Worm (Caenorhabditis elegans): ENCODE measurements around the gene F16G10.1.

F16G10.1 gene

DNA sequence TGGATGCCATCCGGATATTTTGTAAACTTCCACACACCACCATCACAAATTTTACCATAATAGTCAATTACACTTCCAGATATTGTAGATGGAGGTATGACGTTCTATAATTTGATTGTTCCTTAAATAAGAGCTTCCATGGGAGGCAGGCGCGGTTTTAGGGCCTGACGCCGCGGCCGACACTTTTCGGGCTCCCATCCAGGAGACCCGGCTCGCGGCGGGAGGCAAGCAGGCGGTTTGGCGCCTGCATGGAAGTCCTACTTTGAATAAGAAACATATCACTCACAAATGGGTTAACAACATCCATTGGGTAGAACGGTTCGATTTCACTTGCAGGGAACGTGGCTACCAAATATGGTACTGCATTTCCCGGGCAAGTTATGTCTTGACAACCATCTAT is 24.4 kb upstream of the F16G10.1 start:
- TF ChIP-seq pha-4 (tag; optimal IDR thresholded peaks at IDR 0.05), result no peak
- peak; percentile 55; the same call in 1 of the 2 replicates for TF ChIP-seq egrh-3 (GFP tag; IDR thresholded peaks at IDR 0.05)
- no peak for TF ChIP-seq Y53G8AR.9 (GFP tag; conservative IDR thresholded peaks at IDR 0.05)
- no peak for TF ChIP-seq hmg-20 (GFP tag; IDR thresholded peaks at IDR 0.05)
- no peak for TF ChIP-seq madf-10 (tag; optimal IDR thresholded peaks at IDR 0.05)
- TF ChIP-seq hlh-26 (GFP tag; conservative IDR thresholded peaks at IDR 0.05), result no peak
- TF ChIP-seq hlh-12 (tag; optimal IDR thresholded peaks at IDR 0.05), result no peak
- no peak for TF ChIP-seq nhr-179 (tag; optimal IDR thresholded peaks at IDR 0.05)

- TF ChIP-seq ceh-91 (GFP tag; IDR thresholded peaks at IDR 0.05) (no peak), ceh-79 (tag; optimal IDR thresholded peaks at IDR 0.05) (no peak), lin-26 (GFP tag; IDR thresholded peaks at IDR 0.05) (no peak), B0261.1 (tag; optimal IDR thresholded peaks at IDR 0.05) (no peak), hsf-1 (GFP tag; IDR thresholded peaks at IDR 0.05) (no peak), C06A6.2 (GFP tag; conservative IDR thresholded peaks at IDR 0.05) (no peak), attf-5 (GFP tag; optimal IDR thresholded peaks at IDR 0.05) (no peak), snpc-3.4 (tag; optimal IDR thresholded peaks at IDR 0.05) (no peak), snpc-1.3 (tag; optimal IDR thresholded peaks at IDR 0.05; ENCODE audit: insufficient read depth) (no peak), aptf-3 (GFP tag; IDR thresholded peaks at IDR 0.05) (no peak), unc-62 (GFP tag; optimal IDR thresholded peaks at IDR 0.05) (no peak), Y67H2A.10 (GFP tag; conservative IDR thresholded peaks at IDR 0.05) (no peak), sea-2 (GFP tag; IDR thresholded peaks at IDR 0.05) (no peak), madf-10 (tag; optimal IDR thresholded peaks at IDR 0.05) (no peak), mes-4 (tag; optimal IDR thresholded peaks at IDR 0.05) (no peak), efl-1 (GFP tag; optimal IDR thresholded peaks at IDR 0.05) (no peak), F57A8.1 (GFP tag; optimal IDR thresholded peaks at IDR 0.05) (no peak), Y53F4B.3 (GFP tag; IDR thresholded peaks at IDR 0.05) (no peak), atf-7 (tag; optimal IDR thresholded peaks at IDR 0.05) (no peak)
Measured at ce11 chrII:2380174-2380573, 23.9 kb upstream of the F16G10.1 start, which contains the start of gene F16G10.7. TSS of gene F16G10.7 (minus strand) at chrII:2380274.

DNA sequence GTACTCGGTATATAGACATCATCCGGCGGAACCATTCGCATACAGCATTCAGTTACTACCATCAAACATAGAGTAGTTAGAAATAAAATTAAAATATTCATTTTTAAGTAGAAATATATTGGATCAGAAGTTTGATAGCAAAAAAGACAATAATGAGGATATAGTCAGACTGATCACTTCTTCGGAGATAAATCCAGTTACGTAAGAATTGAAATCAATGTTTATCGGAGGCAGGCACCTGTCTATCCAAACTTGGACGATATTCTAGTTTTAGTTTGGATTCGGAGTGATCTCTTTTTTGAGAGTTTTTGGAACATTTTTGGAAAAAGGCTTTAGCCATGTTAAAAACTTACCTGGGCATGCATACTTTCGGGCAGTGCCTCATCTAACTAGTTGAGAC is 20.8 kb upstream of the F16G10.1 start, which contains the start of gene F16G10.8:
Gene F16G10.8 (minus strand): TSS at position 101 of the 400 bp plus-strand sequence.
- TF ChIP-seq lin-26 (GFP tag; IDR thresholded peaks at IDR 0.05), result no peak

ce11 chrII:2385495-2385894 is 18.6 kb upstream of the F16G10.1 start, which contains the start of gene F16G10.9:
TSS of gene F16G10.9 (minus strand) at chrII:2385595.
- TF ChIP-seq B0261.1 (tag; optimal IDR thresholded peaks at IDR 0.05) (no peak), B0336.3 (GFP tag; IDR thresholded peaks at IDR 0.05) (no peak), F22D6.2 (tag; optimal IDR thresholded peaks at IDR 0.05) (no peak), chd-7 (tag; optimal IDR thresholded peaks at IDR 0.05) (no peak), B0019.2 (GFP tag; conservative IDR thresholded peaks at IDR 0.05) (no peak), ztf-25 (GFP tag; IDR thresholded peaks at IDR 0.05) (no peak), rpc-1 (optimal IDR thresholded peaks at IDR 0.05) (no peak), rpc-1 (tag; optimal IDR thresholded peaks at IDR 0.05) (no peak), akir-1 (GFP tag; optimal IDR thresholded peaks at IDR 0.05) (no peak)

DNA sequence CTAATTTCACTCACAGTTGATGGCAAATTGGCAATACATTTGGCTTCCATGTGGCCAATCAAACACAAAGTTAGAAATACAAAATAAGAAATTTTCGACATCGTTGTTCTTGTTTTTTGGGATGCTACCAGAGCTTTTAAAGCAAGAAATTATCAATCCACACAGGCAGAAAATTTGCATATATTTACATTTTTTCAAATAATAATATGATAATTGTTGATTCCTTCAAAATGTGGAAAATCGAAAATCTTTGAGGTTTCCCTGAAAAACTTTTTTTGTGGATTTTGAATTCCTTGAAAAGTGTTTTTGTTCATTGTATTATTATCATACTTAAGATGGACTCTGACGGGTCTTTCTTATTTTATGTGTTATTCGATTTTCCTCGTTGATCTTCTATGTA is 13.2 kb upstream of the F16G10.1 start, which contains the start of gene F16G10.10:
Gene F16G10.10 (minus strand): TSS at position 101 of the 400 bp plus-strand sequence.
- TF ChIP-seq mes-4 (tag; optimal IDR thresholded peaks at IDR 0.05), result no peak
- no peak for TF ChIP-seq ceh-27 (GFP tag; optimal IDR thresholded peaks at IDR 0.05)
- TF ChIP-seq aptf-3 (GFP tag; IDR thresholded peaks at IDR 0.05), result no peak
- TF ChIP-seq egrh-3 (GFP tag; IDR thresholded peaks at IDR 0.05), result no peak
- TF ChIP-seq ceh-91 (GFP tag; IDR thresholded peaks at IDR 0.05), result no peak
- no peak for TF ChIP-seq C06A6.2 (GFP tag; conservative IDR thresholded peaks at IDR 0.05)
